Fruit fly (Drosophila melanogaster): ENCODE measurements around the gene CG32485.
A peak's percentile ranks its signal among the peaks of the same experiment; 100 is the strongest.

Gene CG32485

dm6 chr3L:3060054-3060979 is 10.2 kb downstream of the CG32485 start (continued):
- TF ChIP-seq Hr38 (GFP tag; optimal IDR thresholded peaks at IDR 0.05) (peak; percentile 99), CG34406 (GFP tag; optimal IDR thresholded peaks at IDR 0.05) (peak; percentile 100), pdm3 (GFP tag; optimal IDR thresholded peaks at IDR 0.05) (peak; percentile 100), cyc (GFP tag; optimal IDR thresholded peaks at IDR 0.05) (peak; percentile 100), fd85E (GFP tag; optimal IDR thresholded peaks at IDR 0.05) (peak; percentile 98), achi (GFP tag; optimal IDR thresholded peaks at IDR 0.05) (peak; percentile 99), CG6808 (GFP tag; optimal IDR thresholded peaks at IDR 0.05) (peak; percentile 97), Eip75B (GFP tag; optimal IDR thresholded peaks at IDR 0.05) (peak; percentile 100), lz (GFP tag; optimal IDR thresholded peaks at IDR 0.05) (peak; percentile 100), CG10669 (GFP tag; optimal IDR thresholded peaks at IDR 0.05) (peak; percentile 99), CG32006 (GFP tag; optimal IDR thresholded peaks at IDR 0.05) (peak; percentile 100)

DNA sequence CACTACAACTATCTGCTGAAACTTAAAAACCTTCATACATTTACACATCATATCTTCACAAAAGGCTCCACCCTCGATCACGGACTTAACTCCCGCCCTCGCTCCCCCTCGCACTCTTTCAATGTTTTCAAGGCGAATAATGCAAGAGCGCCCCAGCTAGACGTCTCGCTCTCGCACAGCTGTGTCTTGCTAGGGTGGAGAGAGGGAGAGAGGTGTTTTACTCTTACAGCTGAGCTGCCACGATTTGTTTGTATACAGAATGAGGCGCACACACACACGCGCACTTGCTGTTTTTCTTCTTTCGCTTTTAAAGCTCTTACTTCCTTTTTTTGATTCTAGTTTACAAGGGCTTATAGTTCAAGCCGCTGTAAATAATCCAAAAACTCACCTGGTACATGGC is 19.7 kb downstream of the CG32485 start:
- TF ChIP-seq Gug (GFP tag; IDR thresholded peaks at IDR 0.05) (no peak), CG6854 (GFP tag; optimal IDR thresholded peaks at IDR 0.05) (no peak), fd59A (GFP tag; optimal IDR thresholded peaks at IDR 0.05) (no peak), CG6792 (GFP tag; optimal IDR thresholded peaks at IDR 0.05) (no peak), CG6163 (GFP tag; IDR thresholded peaks at IDR 0.05) (0 out of 3 replicates have a peak, but pooled peaks have one; percentile 11), Hr38 (GFP tag; optimal IDR thresholded peaks at IDR 0.05) (no peak), fkh (GFP tag; optimal IDR thresholded peaks at IDR 0.05) (peak; percentile 53), Lpt (GFP tag; optimal IDR thresholded peaks at IDR 0.05) (no peak), dac (GFP tag; optimal IDR thresholded peaks at IDR 0.05) (no peak), ss (GFP tag; optimal IDR thresholded peaks at IDR 0.05) (peak in 1 of 2 experiments; percentile 26), CG1621 (tag; optimal IDR thresholded peaks at IDR 0.05) (no peak), eg (GFP tag; IDR thresholded peaks at IDR 0.05) (no peak), CG8119 (GFP tag; IDR thresholded peaks at IDR 0.05) (no peak), CG10669 (GFP tag; optimal IDR thresholded peaks at IDR 0.05) (no peak), esn (GFP tag; optimal IDR thresholded peaks at IDR 0.05) (no peak), CG10631 (GFP tag; optimal IDR thresholded peaks at IDR 0.05) (no peak), Met (GFP tag; optimal IDR thresholded peaks at IDR 0.05) (no peak), CG6808 (GFP tag; optimal IDR thresholded peaks at IDR 0.05) (no peak), svp (GFP tag) (peak; percentile 31), dsx (GFP tag; optimal IDR thresholded peaks at IDR 0.05; ENCODE audit: poor library complexity, severe bottlenecking) (no peak), Eip93F (GFP tag; optimal IDR thresholded peaks at IDR 0.05) (no peak), CG3032 (tag; optimal IDR thresholded peaks at IDR 0.05) (no peak), CG4318 (GFP tag; optimal IDR thresholded peaks at IDR 0.05) (no peak), CG15336 (GFP tag; IDR thresholded peaks at IDR 0.05) (0 out of 2 replicates have a peak, but pooled peaks have one; percentile 9), Sox14 (GFP tag; optimal IDR thresholded peaks at IDR 0.05) (peak; percentile 15), Smox (GFP tag; optimal IDR thresholded peaks at IDR 0.05) (no peak), Blimp-1 (GFP tag; optimal IDR thresholded peaks at IDR 0.05) (no peak), achi (GFP tag; optimal IDR thresholded peaks at IDR 0.05) (no peak), Eip78C (GFP tag) (peak; percentile 4), salr (GFP tag; optimal IDR thresholded peaks at IDR 0.05) (no peak), CG34406 (GFP tag; optimal IDR thresholded peaks at IDR 0.05) (no peak), CG32006 (GFP tag; optimal IDR thresholded peaks at IDR 0.05) (no peak), vri (GFP tag; optimal IDR thresholded peaks at IDR 0.05) (peak; percentile 46), cyc (GFP tag; optimal IDR thresholded peaks at IDR 0.05) (no peak), Hr39 (GFP tag; optimal IDR thresholded peaks at IDR 0.05) (no peak), Sox102F (GFP tag; optimal IDR thresholded peaks at IDR 0.05) (no peak), topi (GFP tag; optimal IDR thresholded peaks at IDR 0.05) (no peak), CG6276 (GFP tag; optimal IDR thresholded peaks at IDR 0.05) (no peak), pdm3 (GFP tag; optimal IDR thresholded peaks at IDR 0.05) (no peak), Hr4 (GFP tag; optimal IDR thresholded peaks at IDR 0.05) (no peak), CG11762 (GFP tag; optimal IDR thresholded peaks at IDR 0.05; ENCODE audit: insufficient read depth) (no peak), OdsH (GFP tag; optimal IDR thresholded peaks at IDR 0.05) (no peak), CG8632 (GFP tag; optimal IDR thresholded peaks at IDR 0.05) (no peak), CG16779 (tag; optimal IDR thresholded peaks at IDR 0.05) (no peak)

Measured in whole organism, prepupa.